Fruit fly (Drosophila melanogaster): Measurements from ENCODE around the gene CG45690.

CG45690 gene

dm6 chr2L:10616767-10617166 lies 41.3 kb upstream of the CG45690 start (continued):
- TF ChIP-seq CG31627 (GFP tag; optimal IDR thresholded peaks at IDR 0.05), result peak; percentile 43
- TF ChIP-seq lz (GFP tag; optimal IDR thresholded peaks at IDR 0.05), result peak; percentile 67
- peak; percentile 88 for TF ChIP-seq CG32006 (GFP tag; optimal IDR thresholded peaks at IDR 0.05)
- peak; percentile 94 for TF ChIP-seq CG8119 (GFP tag; IDR thresholded peaks at IDR 0.05)
- TF ChIP-seq vri (GFP tag; optimal IDR thresholded peaks at IDR 0.05), result peak; percentile 8
- peak; percentile 84 for TF ChIP-seq CG6276 (GFP tag; optimal IDR thresholded peaks at IDR 0.05)
- TF ChIP-seq CG4318 (GFP tag; optimal IDR thresholded peaks at IDR 0.05), result peak; percentile 72
- peak; percentile 97 for TF ChIP-seq CG15336 (GFP tag; IDR thresholded peaks at IDR 0.05)
- TF ChIP-seq salr (GFP tag; optimal IDR thresholded peaks at IDR 0.05), result peak; percentile 79 to 86
- peak; percentile 86 for TF ChIP-seq Hr4 (GFP tag; optimal IDR thresholded peaks at IDR 0.05)
- peak; percentile 92 for TF ChIP-seq dsx (GFP tag; optimal IDR thresholded peaks at IDR 0.05; ENCODE audit: poor library complexity, severe bottlenecking)
- TF ChIP-seq fd59A (GFP tag; optimal IDR thresholded peaks at IDR 0.05), result peak; percentile 87
- TF ChIP-seq eg (GFP tag; IDR thresholded peaks at IDR 0.05), result peak; percentile 96
- TF ChIP-seq CG6163 (GFP tag; IDR thresholded peaks at IDR 0.05), result peak; percentile 95
- TF ChIP-seq cyc (GFP tag; optimal IDR thresholded peaks at IDR 0.05), result peak; percentile 44
- TF ChIP-seq net (GFP tag; optimal IDR thresholded peaks at IDR 0.05), result peak; percentile 86
- TF ChIP-seq fd85E (GFP tag; optimal IDR thresholded peaks at IDR 0.05), result peak; percentile 15
- TF ChIP-seq CG7368 (GFP tag; optimal IDR thresholded peaks at IDR 0.05), result peak; percentile 76
- TF ChIP-seq Eip75B (GFP tag; optimal IDR thresholded peaks at IDR 0.05), result peak; percentile 84
- peak; percentile 80 for TF ChIP-seq CG6792 (GFP tag; optimal IDR thresholded peaks at IDR 0.05)

- TF ChIP-seq CG34406 (GFP tag; optimal IDR thresholded peaks at IDR 0.05) (no peak), Sox14 (GFP tag; optimal IDR thresholded peaks at IDR 0.05) (no peak), lz (GFP tag; optimal IDR thresholded peaks at IDR 0.05) (no peak), CG8632 (GFP tag; optimal IDR thresholded peaks at IDR 0.05) (no peak), CG32006 (GFP tag; optimal IDR thresholded peaks at IDR 0.05) (no peak), Lpt (GFP tag; optimal IDR thresholded peaks at IDR 0.05) (no peak), CG3919 (GFP tag; optimal IDR thresholded peaks at IDR 0.05) (no peak), esn (GFP tag; optimal IDR thresholded peaks at IDR 0.05) (no peak), Blimp-1 (GFP tag; optimal IDR thresholded peaks at IDR 0.05) (no peak), CG7368 (GFP tag; optimal IDR thresholded peaks at IDR 0.05) (no peak), CG6808 (GFP tag; optimal IDR thresholded peaks at IDR 0.05) (no peak), Sox102F (GFP tag; optimal IDR thresholded peaks at IDR 0.05) (no peak), acj6 (GFP tag; optimal IDR thresholded peaks at IDR 0.05) (no peak), CG4318 (GFP tag; optimal IDR thresholded peaks at IDR 0.05) (no peak)
These were observed 32.1 kb upstream of the CG45690 start for dm6 chr2L:10625935-10626334.

dm6 chr2L:10632702-10633101 lies 25.4 kb upstream of the CG45690 start:
- TF ChIP-seq CG11902 (GFP tag; optimal IDR thresholded peaks at IDR 0.05) (peak; percentile 3), CG6163 (GFP tag; IDR thresholded peaks at IDR 0.05) (peak; percentile 58; the same call in 1 of the 3 replicates), salr (GFP tag; optimal IDR thresholded peaks at IDR 0.05) (peak in 1 of 2 experiments; percentile 7), CG3032 (tag; optimal IDR thresholded peaks at IDR 0.05) (no peak), Sox15 (GFP tag; optimal IDR thresholded peaks at IDR 0.05) (peak; percentile 12), CG34406 (GFP tag; optimal IDR thresholded peaks at IDR 0.05) (peak; percentile 23), CG1621 (tag; optimal IDR thresholded peaks at IDR 0.05) (peak; percentile 27), achi (GFP tag; optimal IDR thresholded peaks at IDR 0.05) (peak; percentile 27), Hr39 (GFP tag; optimal IDR thresholded peaks at IDR 0.05) (peak; percentile 19), Hr4 (GFP tag; optimal IDR thresholded peaks at IDR 0.05) (no peak), CG6276 (GFP tag; optimal IDR thresholded peaks at IDR 0.05) (no peak), ss (GFP tag; optimal IDR thresholded peaks at IDR 0.05) (peak in 1 of 2 experiments; percentile 20), CG6808 (GFP tag; optimal IDR thresholded peaks at IDR 0.05) (peak; percentile 15), CG10669 (GFP tag; optimal IDR thresholded peaks at IDR 0.05) (peak; percentile 36), Eip78C (GFP tag) (peak; percentile 84), Smox (GFP tag; optimal IDR thresholded peaks at IDR 0.05) (peak; percentile 22), Met (GFP tag; optimal IDR thresholded peaks at IDR 0.05) (peak; percentile 43), CG10631 (GFP tag; optimal IDR thresholded peaks at IDR 0.05) (peak; percentile 42), topi (GFP tag; optimal IDR thresholded peaks at IDR 0.05) (peak; percentile 14), CG6792 (GFP tag; optimal IDR thresholded peaks at IDR 0.05) (peak; percentile 19), CG3919 (GFP tag; optimal IDR thresholded peaks at IDR 0.05) (peak; percentile 46), CG8319 (GFP tag; optimal IDR thresholded peaks at IDR 0.05) (no peak), acj6 (GFP tag; optimal IDR thresholded peaks at IDR 0.05) (peak; percentile 5), pdm3 (GFP tag; optimal IDR thresholded peaks at IDR 0.05) (peak; percentile 16), cyc (GFP tag; optimal IDR thresholded peaks at IDR 0.05) (peak; percentile 38), svp (GFP tag) (peak; percentile 54), Sox14 (GFP tag; optimal IDR thresholded peaks at IDR 0.05) (peak; percentile 16), Eip75B (GFP tag; optimal IDR thresholded peaks at IDR 0.05) (peak; percentile 14), dac (GFP tag; optimal IDR thresholded peaks at IDR 0.05) (no peak)
